Worm (Caenorhabditis elegans) whole organism, early embryonic: ENCODE data around the gene F16B4.6.

ENCODE experiments used
- B0310.2 ChIP-seq: sonication (generic microtip); optimal IDR thresholded peaks from 2 replicates; lab custom pipeline; 2016; ENCODE audit warnings: mild to moderate bottlenecking, missing genetic modification characterization, missing compliant biosample characterization
- F13C5.2 ChIP-seq: sonication (generic microtip); optimal IDR thresholded peaks from 2 replicates; lab custom pipeline; 2017; ENCODE audit warnings: mild to moderate bottlenecking, missing genetic modification characterization, inconsistent platforms, missing compliant biosample characterization
- aly-1 ChIP-seq: sonication (generic microtip); optimal IDR thresholded peaks from 2 replicates; lab custom pipeline; 2016; ENCODE audit warnings: missing genetic modification characterization, missing compliant biosample characterization
- ama-1 ChIP-seq: fragments of 150-350 bp; optimal IDR thresholded peaks from 2 replicates; lab custom pipeline; 2014
- ceh-13 ChIP-seq: fragments of 200-800 bp; sonication (Bioruptor generic); optimal IDR thresholded peaks from 2 replicates; lab custom pipeline; 2018; ENCODE audit warnings: mild to moderate bottlenecking, missing genetic modification characterization, missing compliant biosample characterization
- ceh-36 ChIP-seq: sonication (generic microtip); optimal IDR thresholded peaks from 2 replicates; lab custom pipeline; 2016; ENCODE audit warnings: missing genetic modification characterization, inconsistent platforms, missing compliant biosample characterization
- ets-7 ChIP-seq: sonication (generic microtip); optimal IDR thresholded peaks from 2 replicates; lab custom pipeline; 2016; ENCODE audit warnings: missing genotype, missing genetic modification characterization, missing compliant biosample characterization
- flt-1 ChIP-seq: fragments of 200-800 bp; sonication (Bioruptor generic); IDR thresholded peaks from 2 replicates; pipeline ENCODE4 v1.3.6; 2022; ENCODE audit warnings: missing genetic modification characterization, missing compliant biosample characterization
- hmbx-1 ChIP-seq: sonication (generic microtip); optimal IDR thresholded peaks from 2 replicates; lab custom pipeline; 2016; ENCODE audit warnings: mild to moderate bottlenecking, missing genetic modification characterization, missing compliant biosample characterization
- hmg-4 ChIP-seq: fragments of 200-800 bp; sonication (Bioruptor generic); optimal IDR thresholded peaks from 2 replicates; lab custom pipeline; 2018; ENCODE audit warnings: mild to moderate bottlenecking, missing genetic modification characterization, missing compliant biosample characterization
- hnd-1 ChIP-seq: sonication (generic microtip); optimal IDR thresholded peaks from 2 replicates; lab custom pipeline; 2016; ENCODE audit warnings: missing genetic modification characterization, missing compliant biosample characterization
- pes-1 ChIP-seq: fragments of 200-800 bp; sonication (Bioruptor generic); IDR thresholded peaks from 2 replicates; pipeline ENCODE4 v1.3.6; 2022; ENCODE audit warnings: missing genetic modification reagents, missing genetic modification characterization, missing compliant biosample characterization
- scrt-1 ChIP-seq: fragments of 200-800 bp; sonication (Bioruptor generic); IDR thresholded peaks from 2 replicates; pipeline ENCODE4 v1.3.6; 2022; ENCODE audit warnings: missing genetic modification characterization, missing compliant biosample characterization
- sea-1 ChIP-seq: fragments of 200-800 bp; sonication (Bioruptor generic); conservative IDR thresholded peaks from 2 replicates; pipeline ENCODE4 v1.3.6; 2022; ENCODE audit warnings: missing genetic modification characterization, missing compliant biosample characterization
- tbx-11 ChIP-seq: fragments of 200-800 bp; sonication (Bioruptor generic); IDR thresholded peaks from 2 replicates; pipeline ENCODE4 v1.3.6; 2022; ENCODE audit warnings: missing genetic modification characterization, missing compliant biosample characterization
- tbx-37 ChIP-seq: fragments of 200-800 bp; sonication (Bioruptor generic); conservative IDR thresholded peaks from 2 replicates; pipeline ENCODE4 v1.3.6; 2022; ENCODE audit warnings: missing genetic modification reagents, missing genetic modification characterization, missing compliant biosample characterization
- tra-4 ChIP-seq: sonication (generic microtip); optimal IDR thresholded peaks from 2 replicates; lab custom pipeline; 2017; ENCODE audit warnings: missing genetic modification characterization, missing compliant biosample characterization

Gene F16B4.6

DNA sequence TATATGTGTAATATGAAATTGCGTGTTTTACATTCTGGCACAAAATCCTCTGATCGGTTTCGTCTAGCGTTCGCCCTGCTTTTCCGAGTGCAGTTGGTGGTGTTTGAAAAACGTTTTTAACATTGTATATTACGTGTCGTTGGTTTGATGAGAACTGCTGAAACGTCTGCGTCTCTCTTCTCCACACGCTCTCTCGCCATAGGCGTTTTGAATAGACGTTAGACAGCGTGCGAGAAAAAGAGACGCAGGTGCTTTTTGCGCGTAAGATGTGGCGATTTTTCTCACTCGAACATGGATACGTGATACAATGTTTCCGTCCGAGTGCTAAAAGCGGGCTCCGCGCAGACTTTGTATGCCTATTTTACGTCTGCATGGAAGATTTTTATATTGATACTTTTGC is 33.5 kb downstream of the F16B4.6 start:
- TF ChIP-seq tra-4 (tag; lab: Kevin White, UChicago) (no peak), tbx-11 (GFP tag; lab: Robert Waterston, UW) (no peak), hmg-4 (no peak)

DNA sequence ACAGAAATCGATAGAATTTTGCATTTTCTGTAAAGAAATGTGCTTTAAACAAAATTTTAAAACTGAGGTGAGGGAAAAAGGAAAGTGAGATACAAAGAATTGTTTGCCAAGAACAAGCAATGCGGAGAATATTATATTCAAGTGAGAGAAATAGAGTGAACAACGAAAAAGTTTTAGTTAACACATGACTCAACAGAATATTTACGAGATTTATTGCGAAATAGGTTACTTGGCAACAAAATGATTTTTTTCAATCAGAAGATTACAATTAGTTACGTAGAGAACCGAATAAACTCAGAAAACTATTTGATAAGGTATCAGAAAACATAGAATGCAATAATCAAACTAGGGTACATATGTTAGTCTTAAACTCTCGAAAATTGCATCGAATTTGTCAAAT is 34.5 kb downstream of the F16B4.6 start, which contains the start of gene nhr-117:
Gene nhr-117, minus strand, starts transcription at position 27 of the 400 bp plus-strand sequence.
- TF ChIP-seq ama-1 (lab: Kevin White, UChicago): no peak
- no peak for TF ChIP-seq ceh-36

DNA sequence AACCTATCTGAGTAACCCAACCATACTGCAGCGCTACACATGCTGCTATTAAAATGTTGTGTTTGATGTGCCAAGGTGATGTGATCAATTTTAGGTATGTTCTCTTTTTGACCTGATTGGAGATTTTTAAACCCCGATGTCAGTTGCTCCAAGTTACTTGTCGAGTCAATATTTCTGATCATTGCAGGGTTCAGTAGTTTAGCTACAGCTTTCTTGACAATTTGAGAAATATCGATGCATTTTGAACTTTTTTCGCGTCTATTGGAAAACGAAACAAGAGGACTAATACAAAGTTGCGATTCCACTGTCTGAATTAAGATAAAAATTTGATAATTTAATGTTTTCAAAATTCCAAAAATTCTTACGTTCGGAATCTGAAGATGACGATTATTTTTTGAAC is 36.4 kb downstream of the F16B4.6 start:
- TF ChIP-seq scrt-1 (no peak), flt-1 (GFP tag; lab: Robert Waterston, UW) (no peak), hmbx-1 (no peak), F13C5.2 (no peak), hmg-4 (no peak), ceh-13 (GFP tag; lab: Kevin White, UChicago) (no peak), pes-1 (GFP tag; lab: Robert Waterston, UW) (no peak), tra-4 (tag; lab: Kevin White, UChicago) (no peak), hnd-1 (tag; lab: Kevin White, UChicago) (no peak), B0310.2 (tag; lab: Kevin White, UChicago) (no peak), aly-1 (tag; lab: Kevin White, UChicago) (no peak), ceh-36 (no peak), tbx-37 (no peak), ama-1 (lab: Kevin White, UChicago) (no peak), ets-7 (tag; lab: Kevin White, UChicago) (no peak)

- no peak for TF ChIP-seq ama-1 (lab: Kevin White, UChicago)
- no peak for TF ChIP-seq ceh-36
- no peak for TF ChIP-seq hmg-4
- no peak for TF ChIP-seq hmbx-1
- no peak for TF ChIP-seq tbx-37
- TF ChIP-seq scrt-1: no peak
- TF ChIP-seq sea-1 (GFP tag; lab: Robert Waterston, UW): no peak
- TF ChIP-seq hnd-1 (tag; lab: Kevin White, UChicago): no peak
- TF ChIP-seq tra-4 (tag; lab: Kevin White, UChicago): no peak
- no peak for TF ChIP-seq ceh-13 (GFP tag; lab: Kevin White, UChicago)
- TF ChIP-seq F13C5.2: no peak
- no peak for TF ChIP-seq aly-1 (tag; lab: Kevin White, UChicago)
- no peak for TF ChIP-seq pes-1 (GFP tag; lab: Robert Waterston, UW)
- TF ChIP-seq B0310.2 (tag; lab: Kevin White, UChicago): no peak
- TF ChIP-seq tbx-11 (GFP tag; lab: Robert Waterston, UW): no peak
Measured at ce11 chrV:1624340-1624739, 37.3 kb downstream of the F16B4.6 start, which contains the start of gene nhr-110. Gene nhr-110, minus strand, starts transcription at chrV:1624440.

DNA sequence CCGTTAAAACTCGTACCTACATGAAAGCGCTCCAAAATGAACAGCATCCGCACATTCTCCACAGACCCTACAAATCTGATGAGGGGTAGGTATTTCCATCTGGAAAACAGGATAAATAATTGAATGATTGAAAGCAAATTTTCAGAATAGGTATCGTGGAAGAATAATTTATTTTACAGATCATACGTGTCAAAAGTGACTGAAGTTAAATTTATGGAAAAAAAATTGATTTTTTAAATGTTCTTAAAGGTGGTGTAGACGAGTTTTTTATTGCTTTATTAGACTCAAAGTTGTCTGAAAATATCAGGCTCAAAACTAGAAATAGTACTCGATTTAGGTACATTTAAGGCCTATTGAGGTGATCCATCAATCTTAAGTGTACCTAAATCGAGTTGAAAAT is 39.7 kb downstream of the F16B4.6 start, which contains the start of gene nhr-237:
Gene nhr-237, minus strand, starts transcription at position 101 of the 400 bp plus-strand sequence.
- TF ChIP-seq hmbx-1 (no peak), hnd-1 (tag; lab: Kevin White, UChicago) (no peak), ceh-13 (GFP tag; lab: Kevin White, UChicago) (no peak), scrt-1 (no peak), ets-7 (tag; lab: Kevin White, UChicago) (no peak), tra-4 (tag; lab: Kevin White, UChicago) (no peak), pes-1 (GFP tag; lab: Robert Waterston, UW) (no peak), ceh-36 (no peak), F13C5.2 (no peak), hmg-4 (no peak), ama-1 (lab: Kevin White, UChicago) (no peak), B0310.2 (tag; lab: Kevin White, UChicago) (no peak), flt-1 (GFP tag; lab: Robert Waterston, UW) (no peak), aly-1 (tag; lab: Kevin White, UChicago) (no peak), tbx-11 (GFP tag; lab: Robert Waterston, UW) (no peak), sea-1 (GFP tag; lab: Robert Waterston, UW) (no peak)

- TF ChIP-seq flt-1 (GFP tag; lab: Robert Waterston, UW): no peak
- no peak for TF ChIP-seq aly-1 (tag; lab: Kevin White, UChicago)
- no peak for TF ChIP-seq ama-1 (lab: Kevin White, UChicago)
Measured at ce11 chrV:1627269-1627668, 40.3 kb downstream of the F16B4.6 start.

ce11 chrV:1629329-1629728 is 42.3 kb downstream of the F16B4.6 start, which contains the start of gene nhr-238:
Gene nhr-238, minus strand, starts transcription at chrV:1629432.
- TF ChIP-seq hmbx-1: no peak
- no peak for TF ChIP-seq ama-1 (lab: Kevin White, UChicago)
- TF ChIP-seq F13C5.2: no peak
- TF ChIP-seq pes-1 (GFP tag; lab: Robert Waterston, UW): no peak
- TF ChIP-seq hnd-1 (tag; lab: Kevin White, UChicago): no peak
- no peak for TF ChIP-seq scrt-1
- no peak for TF ChIP-seq aly-1 (tag; lab: Kevin White, UChicago)
- TF ChIP-seq ets-7 (tag; lab: Kevin White, UChicago): no peak
- TF ChIP-seq tbx-37: no peak
- TF ChIP-seq sea-1 (GFP tag; lab: Robert Waterston, UW): no peak
- no peak for TF ChIP-seq ceh-13 (GFP tag; lab: Kevin White, UChicago)
- TF ChIP-seq hmg-4: no peak
- TF ChIP-seq tra-4 (tag; lab: Kevin White, UChicago): no peak
- no peak for TF ChIP-seq flt-1 (GFP tag; lab: Robert Waterston, UW)

ce11 chrV:1631148-1631547 is 44.1 kb downstream of the F16B4.6 start, which contains the start of gene Y46H3D.8:
Gene Y46H3D.8, minus strand, starts transcription at chrV:1631248.
- TF ChIP-seq ama-1 (lab: Kevin White, UChicago) (no peak), hmbx-1 (no peak), scrt-1 (no peak), ceh-13 (GFP tag; lab: Kevin White, UChicago) (no peak), ceh-36 (no peak), tbx-37 (no peak), hnd-1 (tag; lab: Kevin White, UChicago) (no peak), tra-4 (tag; lab: Kevin White, UChicago) (no peak), ets-7 (tag; lab: Kevin White, UChicago) (no peak), tbx-11 (GFP tag; lab: Robert Waterston, UW) (no peak), hmg-4 (no peak), sea-1 (GFP tag; lab: Robert Waterston, UW) (no peak), aly-1 (tag; lab: Kevin White, UChicago) (no peak), B0310.2 (tag; lab: Kevin White, UChicago) (no peak), F13C5.2 (no peak), pes-1 (GFP tag; lab: Robert Waterston, UW) (no peak), flt-1 (GFP tag; lab: Robert Waterston, UW) (no peak)
